Worm (Caenorhabditis elegans): ENCODE data around the gene rpt-2.
"Not testable (repeated sequence)": the region's sequence is repeated elsewhere in the genome, so short reads cannot be mapped to it uniquely, and the experiment has no call there.

The rpt-2 gene

ce11 chrV:6044448-6044847 is 27.0 kb upstream of the rpt-2 start:
- TF ChIP-seq rnt-1 (tag; optimal IDR thresholded peaks at IDR 0.05): no peak
- TF ChIP-seq ceh-18 (tag; optimal IDR thresholded peaks at IDR 0.05): no peak
- no peak for TF ChIP-seq hlh-15 (tag; optimal IDR thresholded peaks at IDR 0.05)
- TF ChIP-seq npax-4 (tag; optimal IDR thresholded peaks at IDR 0.05): no peak
- TF ChIP-seq F13H6.1 (tag; optimal IDR thresholded peaks at IDR 0.05): no peak
- TF ChIP-seq fkh-6 (tag; optimal IDR thresholded peaks at IDR 0.05): no peak

- TF ChIP-seq ceh-31 (tag; optimal IDR thresholded peaks at IDR 0.05) (peak; percentile 16), dmd-4 (tag; optimal IDR thresholded peaks at IDR 0.05; ENCODE audit: borderline replicate concordance) (no peak), pat-9 (tag; optimal IDR thresholded peaks at IDR 0.05) (no peak), unc-55 (GFP tag; optimal IDR thresholded peaks at IDR 0.05) (peak; percentile 10), zip-5 (tag; optimal IDR thresholded peaks at IDR 0.05) (no peak), ceh-48 (tag; optimal IDR thresholded peaks at IDR 0.05) (peak; percentile 88), hlh-30 (tag; optimal IDR thresholded peaks at IDR 0.05; ENCODE audit: insufficient read depth) (peak; percentile 35), pax-1 (tag; optimal IDR thresholded peaks at IDR 0.05) (peak; percentile 45), rnt-1 (tag; optimal IDR thresholded peaks at IDR 0.05) (peak; percentile 29), nfya-1 (tag; optimal IDR thresholded peaks at IDR 0.05) (peak; percentile 13), ceh-19 (GFP tag; optimal IDR thresholded peaks at IDR 0.05) (no peak), elt-2 (tag; optimal IDR thresholded peaks at IDR 0.05) (peak; percentile 69)
Measured at ce11 chrV:6043275-6044271, 26.1 kb upstream of the rpt-2 start, which contains the start of gene cpi-2. TSS of gene cpi-2 (plus strand) at chrV:6044062.

ce11 chrV:6041375-6041774 is 23.9 kb upstream of the rpt-2 start, which contains the start of gene R01B10.2:
TSS of gene R01B10.2 (minus strand) at chrV:6041475.
- no peak for TF ChIP-seq unc-86 (tag; optimal IDR thresholded peaks at IDR 0.05)
- TF ChIP-seq tbx-7 (tag; optimal IDR thresholded peaks at IDR 0.05): no peak
- no peak for TF ChIP-seq T23F11.4 (GFP tag; optimal IDR thresholded peaks at IDR 0.05)
- TF ChIP-seq nhr-11 (tag; optimal IDR thresholded peaks at IDR 0.05): no peak
- no peak for TF ChIP-seq pha-2 (tag; optimal IDR thresholded peaks at IDR 0.05)
- no peak for TF ChIP-seq unc-3 (GFP tag; conservative IDR thresholded peaks at IDR 0.05)
- TF ChIP-seq unc-3 (tag; optimal IDR thresholded peaks at IDR 0.05): no peak
- TF ChIP-seq ceh-6 (GFP tag; optimal IDR thresholded peaks at IDR 0.05): no peak
- TF ChIP-seq K02D7.2 (tag; optimal IDR thresholded peaks at IDR 0.05): no peak
- TF ChIP-seq eyg-1 (tag; optimal IDR thresholded peaks at IDR 0.05): no peak
- no peak for TF ChIP-seq ceh-34 (tag; optimal IDR thresholded peaks at IDR 0.05)
- TF ChIP-seq zip-5 (tag; optimal IDR thresholded peaks at IDR 0.05): no peak
- TF ChIP-seq ceh-9 (tag; optimal IDR thresholded peaks at IDR 0.05): no peak
- no peak for TF ChIP-seq sox-2 (GFP tag; IDR thresholded peaks at IDR 0.05)
- TF ChIP-seq pros-1 (tag; optimal IDR thresholded peaks at IDR 0.05): no peak

- not testable (repeated sequence) for TF ChIP-seq hlh-13 (GFP tag; optimal IDR thresholded peaks at IDR 0.05); elt-4 (tag; optimal IDR thresholded peaks at IDR 0.05); pha-4 (tag; optimal IDR thresholded peaks at IDR 0.05)
Measured at ce11 chrV:6038405-6039151, 21.1 kb upstream of the rpt-2 start, which contains the start of gene F29G9.1. TSS of gene F29G9.1 (plus strand) at chrV:6039101.
